1 fruit fly cellular context compared by ENCODE assay signal in genomic region chr4:498324-498850, dm6.
TF ChIP-seq lines count a peak whose summit lies in the region.

No protein-coding gene starts in this region.

TF ChIP-seq in whole organism, embryonic, 481 proteins besides CTCF, POLR2A, EP300 and RAD21 (continued from another document):
- peak; percentile 5 for TF ChIP-seq unpg (GFP tag; optimal IDR thresholded peaks at IDR 0.05; lab: Kevin White, UChicago)
- TF ChIP-seq gce (GFP tag; IDR thresholded peaks at IDR 0.05; lab: Robert Waterston, UW) = no peak
- peak; percentile 5 for TF ChIP-seq Mad (GFP tag; optimal IDR thresholded peaks at IDR 0.05; lab: Kevin White, UChicago)
- TF ChIP-seq slbo (GFP tag; IDR thresholded peaks at IDR 0.05; lab: Robert Waterston, UW) = no peak
- no peak for TF ChIP-seq tll (GFP tag; optimal IDR thresholded peaks at IDR 0.05; lab: Kevin White, UChicago)
- TF ChIP-seq dpn (GFP tag; optimal IDR thresholded peaks at IDR 0.05; lab: Kevin White, UChicago) = peak in 1 of 2 experiments; percentile 9
- no peak for TF ChIP-seq CG11093 (GFP tag; IDR thresholded peaks at IDR 0.05; lab: Robert Waterston, UW)
- TF ChIP-seq CG13775 (GFP tag; optimal IDR thresholded peaks at IDR 0.05; lab: Kevin White, UChicago) = no peak
- no peak for TF ChIP-seq CG30403 (GFP tag; optimal IDR thresholded peaks at IDR 0.05; lab: Kevin White, UChicago)
- peak; percentile 5 for TF ChIP-seq CG4820 (GFP tag; optimal IDR thresholded peaks at IDR 0.05; lab: Kevin White, UChicago)
- TF ChIP-seq Dip2 (GFP tag; IDR thresholded peaks at IDR 0.05; lab: Robert Waterston, UW) = no peak
- TF ChIP-seq Sox102F (GFP tag; optimal IDR thresholded peaks at IDR 0.05; lab: Kevin White, UChicago) = no peak
- no peak for TF ChIP-seq en (GFP tag; optimal IDR thresholded peaks at IDR 0.05; lab: Kevin White, UChicago)
- no peak for TF ChIP-seq Asciz (GFP tag; optimal IDR thresholded peaks at IDR 0.05; lab: Kevin White, UChicago)
- TF ChIP-seq Hsf (GFP tag; optimal IDR thresholded peaks at IDR 0.05; lab: Kevin White, UChicago) = no peak
- peak; percentile 25 for TF ChIP-seq phol (tag; optimal IDR thresholded peaks at IDR 0.05; lab: Kevin White, UChicago)
- TF ChIP-seq dmrt99B (tag; optimal IDR thresholded peaks at IDR 0.05; lab: Kevin White, UChicago) = peak; percentile 17
- TF ChIP-seq CG3838 (GFP tag; optimal IDR thresholded peaks at IDR 0.05; lab: Kevin White, UChicago) = no peak
- TF ChIP-seq gem (tag; optimal IDR thresholded peaks at IDR 0.05; lab: Kevin White, UChicago) = peak; percentile 42
- peak; percentile 22; the same call in 1 of the 2 replicates for TF ChIP-seq H2.0 (GFP tag; IDR thresholded peaks at IDR 0.05; lab: Robert Waterston, UW)
- no peak for TF ChIP-seq tup (GFP tag; optimal IDR thresholded peaks at IDR 0.05; lab: Kevin White, UChicago)
- TF ChIP-seq fd96Cb (tag; optimal IDR thresholded peaks at IDR 0.05; lab: Kevin White, UChicago) = peak; percentile 1
- peak; percentile 21 for TF ChIP-seq CG7839 (tag; optimal IDR thresholded peaks at IDR 0.05; lab: Kevin White, UChicago)
- peak; percentile 7 for TF ChIP-seq nmo (GFP tag; optimal IDR thresholded peaks at IDR 0.05; lab: Kevin White, UChicago)
- peak; percentile 84 for TF ChIP-seq D19A (tag; optimal IDR thresholded peaks at IDR 0.05; lab: Kevin White, UChicago)
- peak; percentile 34; the same call in 1 of the 3 replicates for TF ChIP-seq vnd (GFP tag; IDR thresholded peaks at IDR 0.05; lab: Robert Waterston, UW; ENCODE audit: partially characterized antibody)
- peak in 1 of 2 experiments; percentile 13 for TF ChIP-seq chif (GFP tag; optimal IDR thresholded peaks at IDR 0.05; lab: Kevin White, UChicago)
- TF ChIP-seq nerfin-2 (GFP tag; IDR thresholded peaks at IDR 0.05; lab: Robert Waterston, UW; ENCODE audit: partially characterized antibody) = peak; percentile 76
